Worm (Caenorhabditis elegans) whole organism, L3 larva: ENCODE results near the gene wbp-11.

Source experiments
- nhr-11 ChIP-seq: fragments of 150-350 bp; optimal IDR thresholded peaks from 2 replicates; lab custom pipeline; 2014; ENCODE audit warnings: missing biosample characterization, missing genetic modification characterization
- unc-62 ChIP-seq: fragments of 150-350 bp; sonication (generic microtip); optimal IDR thresholded peaks from 4 replicates; lab custom pipeline; 2014; ENCODE audit warnings: missing biosample characterization, missing genetic modification reagents, missing genetic modification characterization

- TF ChIP-seq unc-62 (GFP tag; lab: Kevin White, UChicago) (no peak), nhr-11 (no peak)
These were observed 47.9 kb downstream of the wbp-11 start for ce11 chrII:10220631-10221030.
